Worm (Caenorhabditis elegans): ENCODE data around the gene pgp-12.

ce11 chrX:12750805-12751204 is 19.2 kb downstream of the pgp-12 start:
- TF ChIP-seq flt-1 (GFP tag; IDR thresholded peaks at IDR 0.05) (no peak), ref-1 (GFP tag; conservative IDR thresholded peaks at IDR 0.05) (no peak), T22C8.4 (GFP tag; IDR thresholded peaks at IDR 0.05) (no peak), tab-1 (GFP tag; IDR thresholded peaks at IDR 0.05) (no peak), ztf-23 (GFP tag; IDR thresholded peaks at IDR 0.05) (no peak)
